Fruit fly (Drosophila melanogaster) whole organism, embryonic: Measurements from ENCODE around the gene CG8289.

ENCODE experiments used
- Atf6 ChIP-seq: fragments of 200-800 bp; sonication (Bioruptor generic); IDR thresholded peaks from 2 replicates; pipeline ENCODE4 v1.3.6; 2022; ENCODE audit warnings: missing biosample characterization, missing genetic modification characterization
- Bgb ChIP-seq: fragments of 200-800 bp; sonication (Bioruptor generic); IDR thresholded peaks from 2 replicates; pipeline ENCODE4 v1.3.6; 2022; ENCODE audit warnings: missing biosample characterization, missing genetic modification characterization; ENCODE audit not compliant: partially characterized antibody
- CG10431 ChIP-seq: fragments of 200-800 bp; sonication (Bioruptor generic); optimal IDR thresholded peaks from 3 replicates; lab custom pipeline; 2018; ENCODE audit warnings: missing biosample characterization, mild to moderate bottlenecking, missing genetic modification characterization
- CG1233 ChIP-seq: fragments of 200-800 bp; sonication (Bioruptor generic); optimal IDR thresholded peaks from 4 replicates; lab custom pipeline; 2018; ENCODE audit warnings: missing biosample characterization, mild to moderate bottlenecking, missing genetic modification characterization
- CG12391 ChIP-seq: fragments of 200-800 bp; sonication (Bioruptor generic); optimal IDR thresholded peaks from 3 replicates; lab custom pipeline; 2018; ENCODE audit warnings: missing biosample characterization, mild to moderate bottlenecking, missing genetic modification characterization, moderate library complexity
- CG1529 ChIP-seq: fragments of 200-800 bp; sonication (Bioruptor generic); optimal IDR thresholded peaks from 3 replicates; lab custom pipeline; 2018; ENCODE audit warnings: missing biosample characterization, missing genetic modification characterization
- CG15514 ChIP-seq: fragments of 200-800 bp; sonication (Bioruptor generic); optimal IDR thresholded peaks from 3 replicates; lab custom pipeline; 2017; ENCODE audit warnings: missing biosample characterization, missing genetic modification characterization, mild to moderate bottlenecking, moderate library complexity, missing genetic modification reagents
- CG17359 ChIP-seq: fragments of 200-800 bp; sonication (Bioruptor generic); optimal IDR thresholded peaks from 3 replicates; lab custom pipeline; 2018; ENCODE audit warnings: missing biosample characterization, mild to moderate bottlenecking, missing genetic modification characterization, moderate library complexity
- CG1832 ChIP-seq: fragments of 200-800 bp; sonication (Bioruptor generic); optimal IDR thresholded peaks from 2 replicates; lab custom pipeline; 2017; ENCODE audit warnings: missing biosample characterization, mild to moderate bottlenecking, missing genetic modification characterization, inconsistent platforms
- CG31365 ChIP-seq: fragments of 200-800 bp; sonication (Bioruptor generic); optimal IDR thresholded peaks from 2 replicates; lab custom pipeline; 2018; ENCODE audit warnings: missing biosample characterization, mild to moderate bottlenecking, missing genetic modification characterization
- CG3163 ChIP-seq: fragments of 200-800 bp; sonication (Bioruptor generic); optimal IDR thresholded peaks from 3 replicates; lab custom pipeline; 2016; ENCODE audit warnings: missing biosample characterization, missing genetic modification characterization
- CG5953 ChIP-seq: fragments of 200-800 bp; sonication (Bioruptor generic); IDR thresholded peaks from 2 replicates; pipeline ENCODE4 v1.3.6; 2022; ENCODE audit warnings: missing biosample characterization, missing genetic modification characterization
- CG6765 ChIP-seq: fragments of 200-800 bp; sonication (Bioruptor generic); optimal IDR thresholded peaks from 3 replicates; lab custom pipeline; 2017; ENCODE audit warnings: missing biosample characterization, mild to moderate bottlenecking, missing genetic modification characterization
- CG8478 ChIP-seq: fragments of >200 bp; optimal IDR thresholded peaks from 2 replicates; lab custom pipeline; 2018
- CG8765 ChIP-seq: fragments of 200-800 bp; sonication (Bioruptor generic); IDR thresholded peaks from 2 replicates; pipeline ENCODE4 v1.3.6; 2022; ENCODE audit warnings: missing biosample characterization, missing genetic modification characterization
- CG9932 ChIP-seq: fragments of 200-800 bp; sonication (Bioruptor generic); IDR thresholded peaks from 2 replicates; pipeline ENCODE4 v1.3.6; 2022; ENCODE audit warnings: missing biosample characterization, missing genetic modification characterization
- Dek ChIP-seq: fragments of 200-800 bp; sonication (Bioruptor generic); optimal IDR thresholded peaks from 3 replicates; lab custom pipeline; 2019; ENCODE audit warnings: missing biosample characterization, mild to moderate bottlenecking, missing genetic modification characterization, moderate library complexity
- Fer1 ChIP-seq: fragments of 200-800 bp; sonication (Bioruptor generic); optimal IDR thresholded peaks from 2 replicates; lab custom pipeline; 2017; ENCODE audit warnings: missing biosample characterization, mild to moderate bottlenecking, missing genetic modification characterization
- Lpt ChIP-seq: fragments of >200 bp; optimal IDR thresholded peaks from 2 replicates; lab custom pipeline; 2018; ENCODE audit warnings: missing biosample characterization, missing genetic modification characterization
- Mrtf ChIP-seq: fragments of 200-800 bp; sonication (Bioruptor generic); IDR thresholded peaks from 3 replicates; pipeline ENCODE4 v1.3.6; 2022; ENCODE audit warnings: missing biosample characterization, missing genetic modification characterization
- NC2α ChIP-seq: fragments of 200-800 bp; sonication (Bioruptor generic); optimal IDR thresholded peaks from 2 replicates; lab custom pipeline; 2016; ENCODE audit warnings: missing biosample characterization, missing genetic modification characterization
- Neu2 ChIP-seq: fragments of 200-800 bp; sonication (Bioruptor generic); optimal IDR thresholded peaks from 3 replicates; lab custom pipeline; 2016; ENCODE audit warnings: missing biosample characterization, missing genetic modification characterization, borderline replicate concordance
- PHDP ChIP-seq: fragments of 200-800 bp; sonication (Bioruptor generic); optimal IDR thresholded peaks from 3 replicates; lab custom pipeline; 2018; ENCODE audit warnings: missing biosample characterization, mild to moderate bottlenecking, missing genetic modification characterization, moderate library complexity
- Ptx1 ChIP-seq: fragments of 200-800 bp; sonication (Bioruptor generic); IDR thresholded peaks from 2 replicates; pipeline ENCODE4 v1.3.6; 2022; ENCODE audit warnings: missing biosample characterization, missing genetic modification characterization
- Stat92E ChIP-seq, 3 experiments: fragments of >200 bp in 2 of 3; fragments of 200-800 bp in 1 of 3; sonication (Bioruptor generic) in 1 of 3; optimal IDR thresholded peaks; 2 replicates each; lab custom pipeline; 2017 to 2019; ENCODE audit warnings: missing biosample characterization in 3 of 3, missing genetic modification characterization in 3 of 3, mild to moderate bottlenecking in 1 of 3, moderate library complexity in 1 of 3
- bab2 ChIP-seq: fragments of 200-800 bp; sonication (Bioruptor generic); optimal IDR thresholded peaks from 2 replicates; lab custom pipeline; 2016; ENCODE audit warnings: missing biosample characterization, missing genetic modification characterization
- caup ChIP-seq: fragments of 200-800 bp; sonication (Bioruptor generic); optimal IDR thresholded peaks from 3 replicates; lab custom pipeline; 2017; ENCODE audit warnings: missing biosample characterization, mild to moderate bottlenecking, missing genetic modification characterization, moderate library complexity; ENCODE audit not compliant: severe bottlenecking
- cg ChIP-seq: fragments of 200-800 bp; sonication (Bioruptor generic); optimal IDR thresholded peaks from 3 replicates; lab custom pipeline; 2019; ENCODE audit warnings: missing biosample characterization, mild to moderate bottlenecking, missing genetic modification characterization, moderate library complexity
- croc ChIP-seq: fragments of 200-800 bp; sonication (Bioruptor generic); conservative IDR thresholded peaks from 3 replicates; pipeline ENCODE4 v1.3.6; 2022; ENCODE audit warnings: missing biosample characterization, missing genetic modification characterization
- fd102C ChIP-seq: fragments of 200-800 bp; sonication (Bioruptor generic); optimal IDR thresholded peaks from 2 replicates; lab custom pipeline; 2018; ENCODE audit warnings: missing biosample characterization, mild to moderate bottlenecking, missing genetic modification characterization, moderate library complexity
- fd64A ChIP-seq: fragments of 200-800 bp; sonication (Bioruptor generic); optimal IDR thresholded peaks from 3 replicates; lab custom pipeline; 2018; ENCODE audit warnings: missing biosample characterization, mild to moderate bottlenecking, missing genetic modification characterization
- ftz-f1 ChIP-seq: fragments of 200-800 bp; sonication (Bioruptor generic); optimal IDR thresholded peaks from 2 replicates; lab custom pipeline; 2016; ENCODE audit warnings: missing biosample characterization, missing genetic modification characterization
- her ChIP-seq: fragments of 200-800 bp; sonication (Bioruptor generic); optimal IDR thresholded peaks from 2 replicates; lab custom pipeline; 2016; ENCODE audit warnings: missing biosample characterization, missing genetic modification characterization
- hth ChIP-seq: fragments of >200 bp; optimal IDR thresholded peaks from 2 replicates; lab custom pipeline; 2017; ENCODE audit warnings: inconsistent platforms
- insv ChIP-seq, 2 experiments: fragments of 200-800 bp; sonication (Bioruptor generic); optimal IDR thresholded peaks; 3 replicates each; lab custom pipeline; 2016 to 2018; ENCODE audit warnings: missing biosample characterization in 2 of 2, missing genetic modification characterization in 2 of 2
- lmd ChIP-seq: fragments of 200-800 bp; sonication (Bioruptor generic); IDR thresholded peaks from 2 replicates; pipeline ENCODE4 v1.3.6; 2022; ENCODE audit warnings: missing biosample characterization, missing genetic modification characterization
- p53 ChIP-seq: fragments of 200-800 bp; sonication (Bioruptor generic); optimal IDR thresholded peaks from 2 replicates; lab custom pipeline; 2016; ENCODE audit warnings: missing biosample characterization, missing genetic modification characterization
- run ChIP-seq: fragments of 200-800 bp; sonication (Bioruptor generic); optimal IDR thresholded peaks from 3 replicates; lab custom pipeline; 2018; ENCODE audit warnings: missing biosample characterization, mild to moderate bottlenecking, missing genetic modification characterization
- sd ChIP-seq: fragments of 200-800 bp; sonication (Bioruptor generic); optimal IDR thresholded peaks from 3 replicates; lab custom pipeline; 2018; ENCODE audit warnings: missing biosample characterization, mild to moderate bottlenecking, missing genetic modification characterization, moderate library complexity
- shn ChIP-seq: fragments of 200-800 bp; sonication (Bioruptor generic); optimal IDR thresholded peaks from 3 replicates; lab custom pipeline; 2016; ENCODE audit warnings: missing biosample characterization, missing genetic modification characterization
- sima ChIP-seq: fragments of 200-800 bp; sonication (Bioruptor generic); optimal IDR thresholded peaks from 2 replicates; lab custom pipeline; 2016; ENCODE audit warnings: missing biosample characterization, missing genetic modification characterization
- so ChIP-seq: fragments of 200-800 bp; sonication (Bioruptor generic); IDR thresholded peaks from 3 replicates; pipeline ENCODE4 v1.3.6; 2022; ENCODE audit warnings: missing biosample characterization, missing genetic modification characterization
- ssp ChIP-seq: fragments of 200-800 bp; sonication (Bioruptor generic); IDR thresholded peaks from 2 replicates; pipeline ENCODE4 v1.3.6; 2022; ENCODE audit warnings: missing biosample characterization, missing genetic modification characterization
- stwl ChIP-seq: fragments of 200-800 bp; sonication (Bioruptor generic); optimal IDR thresholded peaks from 3 replicates; lab custom pipeline; 2018; ENCODE audit warnings: missing biosample characterization, mild to moderate bottlenecking, missing genetic modification characterization, moderate library complexity
- tin ChIP-seq: fragments of 200-800 bp; sonication (Bioruptor generic); optimal IDR thresholded peaks from 3 replicates; lab custom pipeline; 2016; ENCODE audit warnings: missing biosample characterization, missing genetic modification characterization
- tll ChIP-seq, 2 experiments: fragments of 200-800 bp in 1 of 2; fragments of >200 bp in 1 of 2; sonication (Bioruptor generic) in 1 of 2; optimal IDR thresholded peaks; 2 replicates each; lab custom pipeline; 2017 to 2019; ENCODE audit warnings: missing biosample characterization in 2 of 2, missing genetic modification characterization in 2 of 2, mild to moderate bottlenecking in 1 of 2, moderate library complexity in 1 of 2
- unpg ChIP-seq: fragments of 200-800 bp; sonication (Bioruptor generic); optimal IDR thresholded peaks from 3 replicates; lab custom pipeline; 2018; ENCODE audit warnings: missing biosample characterization, mild to moderate bottlenecking, missing genetic modification characterization, moderate library complexity
- zf30C ChIP-seq: fragments of 200-800 bp; sonication (Bioruptor generic); optimal IDR thresholded peaks from 3 replicates; lab custom pipeline; 2018; ENCODE audit warnings: missing biosample characterization, mild to moderate bottlenecking, missing genetic modification characterization
- zfh1 ChIP-seq: fragments of 200-800 bp; sonication (Bioruptor generic); IDR thresholded peaks from 3 replicates; pipeline ENCODE4 v1.3.6; 2022; ENCODE audit warnings: missing biosample characterization, missing genetic modification characterization
- zfh2 ChIP-seq: fragments of 200-800 bp; sonication (Bioruptor generic); optimal IDR thresholded peaks from 2 replicates; lab custom pipeline; 2016; ENCODE audit warnings: missing biosample characterization, missing genetic modification characterization

CG8289 gene

dm6 chrX:17682745-17683505 is 47.1 kb upstream of the CG8289 start (continued):
- peak; percentile 1 for TF ChIP-seq sd (tag; lab: Kevin White, UChicago)
- TF ChIP-seq shn (GFP tag; lab: Kevin White, UChicago), result no peak
- no peak for TF ChIP-seq Lpt (GFP tag; lab: Kevin White, UChicago)
- no peak for TF ChIP-seq bab2 (GFP tag; lab: Kevin White, UChicago)
- TF ChIP-seq CG8478 (lab: Kevin White, UChicago), result no peak
- TF ChIP-seq caup (GFP tag; lab: Kevin White, UChicago), result no peak
- no peak for TF ChIP-seq zf30C (GFP tag; lab: Kevin White, UChicago)
- TF ChIP-seq croc (GFP tag; lab: Robert Waterston, UW), result peak; percentile 71; the same call in 2 of the 3 replicates
- no peak for TF ChIP-seq Bgb
- TF ChIP-seq lmd (GFP tag; lab: Robert Waterston, UW), result peak; percentile 79
- no peak for TF ChIP-seq cg (GFP tag; lab: Kevin White, UChicago)
- TF ChIP-seq PHDP (tag; lab: Kevin White, UChicago), result peak; percentile 41
- no peak for TF ChIP-seq hth (lab: Kevin White, UChicago)
- no peak for TF ChIP-seq NC2α
- TF ChIP-seq unpg (GFP tag; lab: Kevin White, UChicago), result peak; percentile 64
- TF ChIP-seq CG8765 (GFP tag; lab: Robert Waterston, UW), result no peak
- no peak for TF ChIP-seq Dek (tag; lab: Kevin White, UChicago)
- TF ChIP-seq CG6765 (GFP tag; lab: Kevin White, UChicago), result no peak
- TF ChIP-seq stwl (tag; lab: Kevin White, UChicago), result peak; percentile 16
- peak; percentile 15 for TF ChIP-seq CG1233
- TF ChIP-seq CG3163 (GFP tag; lab: Kevin White, UChicago), result no peak
- TF ChIP-seq CG5953 (GFP tag; lab: Robert Waterston, UW), result peak; percentile 83
- peak; percentile 60; the same call in 1 of the 2 replicates for TF ChIP-seq Atf6 (GFP tag; lab: Robert Waterston, UW)
- no peak for TF ChIP-seq Neu2 (GFP tag; lab: Kevin White, UChicago)
- TF ChIP-seq p53 (GFP tag; lab: Kevin White, UChicago), result no peak
- peak; percentile 16 for TF ChIP-seq run (tag; lab: Kevin White, UChicago)
- TF ChIP-seq ssp (GFP tag; lab: Robert Waterston, UW), result peak; percentile 67
- peak; percentile 5 for TF ChIP-seq CG15514 (GFP tag; lab: Kevin White, UChicago)
- TF ChIP-seq CG9932, result peak; percentile 40; the same call in 1 of the 2 replicates
- no peak for TF ChIP-seq CG31365 (tag; lab: Kevin White, UChicago)
- no peak for TF ChIP-seq Stat92E (GFP tag; optimal IDR thresholded peaks at IDR 0.05; lab: Kevin White, UChicago)
- TF ChIP-seq tll (GFP tag; optimal IDR thresholded peaks at IDR 0.05; lab: Kevin White, UChicago), result no peak
- TF ChIP-seq tin, result peak; percentile 49
- TF ChIP-seq CG1529, result peak; percentile 44
- TF ChIP-seq her, result no peak
- TF ChIP-seq CG12391, result peak; percentile 55
- TF ChIP-seq fd64A (GFP tag; lab: Kevin White, UChicago), result no peak
- TF ChIP-seq zfh2 (GFP tag; lab: Kevin White, UChicago), result no peak
- TF ChIP-seq Fer1 (GFP tag; lab: Kevin White, UChicago), result no peak
- peak; percentile 26 for TF ChIP-seq CG10431 (GFP tag; lab: Kevin White, UChicago)
- no peak for TF ChIP-seq insv (GFP tag; optimal IDR thresholded peaks at IDR 0.05; lab: Kevin White, UChicago)
- TF ChIP-seq Mrtf (GFP tag; lab: Robert Waterston, UW), result peak; percentile 81
- no peak for TF ChIP-seq sima (GFP tag; lab: Kevin White, UChicago)
- no peak for TF ChIP-seq ftz-f1 (GFP tag; lab: Kevin White, UChicago)
- peak; percentile 89 for TF ChIP-seq Ptx1
- TF ChIP-seq fd102C (GFP tag; lab: Kevin White, UChicago), result no peak
- no peak for TF ChIP-seq CG1832
- TF ChIP-seq CG17359 (tag; lab: Kevin White, UChicago), result peak; percentile 83
- peak; percentile 88 for TF ChIP-seq zfh1 (GFP tag; lab: Robert Waterston, UW)
- TF ChIP-seq so (GFP tag; lab: Robert Waterston, UW), result peak; percentile 77; the same call in 2 of the 3 replicates
